Worm (Caenorhabditis elegans) whole organism, L3 larva: ENCODE results near the gene eco-1.

Experiments
- ZK546.5 ChIP-seq: sonication (generic microtip); optimal IDR thresholded peaks from 2 replicates; lab custom pipeline; 2017; ENCODE audit warnings: missing biosample characterization, missing genetic modification characterization
- ama-1 ChIP-seq: fragments of 150-350 bp; optimal IDR thresholded peaks from 2 replicates; lab custom pipeline; 2018
- elt-3 ChIP-seq, 3 experiments: fragments of 150-350 bp in 1 of 3; sonication (generic microtip) in 2 of 3; optimal IDR thresholded peaks; 2 replicates in 2 of 3; 4 replicates in 1 of 3; lab custom pipeline; 2014 to 2017; ENCODE audit warnings: missing biosample characterization in 3 of 3, missing genetic modification characterization in 3 of 3
- fkh-10 ChIP-seq: sonication (generic microtip); optimal IDR thresholded peaks from 2 replicates; lab custom pipeline; 2017; ENCODE audit warnings: missing biosample characterization, missing genetic modification reagents, missing genetic modification characterization
- jun-1 ChIP-seq: fragments of 150-350 bp; optimal IDR thresholded peaks from 2 replicates; lab custom pipeline; 2014; ENCODE audit warnings: missing biosample characterization, missing genetic modification reagents, missing genetic modification characterization
- lin-39 ChIP-seq: fragments of 150-350 bp; optimal IDR thresholded peaks from 2 replicates; lab custom pipeline; 2018; ENCODE audit warnings: missing biosample characterization, missing genetic modification reagents, missing genetic modification characterization
- nhr-237 ChIP-seq: fragments of 150-350 bp; optimal IDR thresholded peaks from 2 replicates; lab custom pipeline; 2014; ENCODE audit warnings: missing biosample characterization, missing genetic modification characterization
- nhr-25 ChIP-seq: sonication (generic microtip); optimal IDR thresholded peaks from 2 replicates; lab custom pipeline; 2017; ENCODE audit warnings: missing biosample characterization, missing genetic modification characterization
- nhr-77 ChIP-seq: fragments of 150-350 bp; optimal IDR thresholded peaks from 2 replicates; lab custom pipeline; 2014; ENCODE audit warnings: missing biosample characterization, missing genetic modification characterization
- pha-4 ChIP-seq: fragments of 150-350 bp; optimal IDR thresholded peaks from 2 replicates; lab custom pipeline; 2014; ENCODE audit warnings: missing biosample characterization, missing genetic modification reagents, missing genetic modification characterization
- skn-1 ChIP-seq: fragments of 150-350 bp; optimal IDR thresholded peaks from 2 replicates; lab custom pipeline; 2014; ENCODE audit warnings: missing biosample characterization, missing genetic modification characterization
- unc-62 ChIP-seq: fragments of 150-350 bp; sonication (generic microtip); optimal IDR thresholded peaks from 4 replicates; lab custom pipeline; 2014; ENCODE audit warnings: missing biosample characterization, missing genetic modification reagents, missing genetic modification characterization
- zag-1 ChIP-seq: fragments of 150-350 bp; optimal IDR thresholded peaks from 2 replicates; lab custom pipeline; 2014; ENCODE audit warnings: missing biosample characterization, missing genetic modification characterization
- ztf-11 ChIP-seq: fragments of 150-350 bp; optimal IDR thresholded peaks from 2 replicates; lab custom pipeline; 2014; ENCODE audit warnings: missing biosample characterization, missing genetic modification characterization

DNA sequence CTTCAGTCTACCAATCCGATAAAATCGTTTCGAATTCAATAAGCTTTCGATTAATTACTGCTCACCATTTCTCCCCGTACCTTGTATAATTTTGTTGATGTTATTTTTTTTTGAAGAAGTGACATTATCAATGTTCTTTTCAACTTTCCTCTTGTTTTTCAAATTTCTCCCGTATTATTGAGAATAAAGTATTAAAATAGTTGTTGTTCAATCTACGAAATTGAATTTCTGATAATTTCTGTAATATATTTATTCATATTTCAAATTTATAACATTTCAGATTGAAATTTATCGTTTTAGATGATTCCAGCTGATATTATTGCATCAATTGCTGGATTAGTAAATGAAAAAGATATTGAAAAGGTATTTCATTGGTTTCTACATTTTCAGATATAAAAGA, 27.0 kb upstream of the eco-1 start, which contains the start of gene trd-1:
- no peak for TF ChIP-seq lin-39 (tag; lab: Kevin White, UChicago)
- TF ChIP-seq unc-62 (GFP tag; lab: Kevin White, UChicago) = no peak
- TF ChIP-seq jun-1 (tag; lab: Kevin White, UChicago) = no peak
- TF ChIP-seq ztf-11 (tag; lab: Kevin White, UChicago) = no peak
- TF ChIP-seq pha-4 (tag; lab: Kevin White, UChicago) = no peak
- TF ChIP-seq elt-3 (tag; optimal IDR thresholded peaks at IDR 0.05; lab: Kevin White, UChicago) = no peak
- no peak for TF ChIP-seq nhr-25 (tag; lab: Kevin White, UChicago)
- no peak for TF ChIP-seq skn-1 (tag; lab: Kevin White, UChicago)
- TF ChIP-seq nhr-237 = no peak
- TF ChIP-seq zag-1 (tag; lab: Kevin White, UChicago) = no peak
- TF ChIP-seq ama-1 (lab: Kevin White, UChicago) = no peak
- TF ChIP-seq fkh-10 (GFP tag; lab: Kevin White, UChicago) = no peak
- no peak for TF ChIP-seq nhr-77 (tag; lab: Kevin White, UChicago)
- no peak for TF ChIP-seq ZK546.5
